Worm (Caenorhabditis elegans) whole organism, L1 larva: Measurements from ENCODE around the gene ptr-25.

Experiments used
- C04F5.9 ChIP-seq: sonication (generic microtip); optimal IDR thresholded peaks from 2 replicates; lab custom pipeline; 2016; ENCODE audit warnings: missing genetic modification characterization, missing compliant biosample characterization
- C16A3.4 ChIP-seq: fragments of 150-350 bp; optimal IDR thresholded peaks from 2 replicates; lab custom pipeline; 2014; ENCODE audit warnings: missing biosample characterization, missing genetic modification characterization
- F16B12.6 ChIP-seq: fragments of 150-350 bp; optimal IDR thresholded peaks from 2 replicates; lab custom pipeline; 2014; ENCODE audit warnings: missing biosample characterization, missing genetic modification characterization
- Y116A8C.19 ChIP-seq: sonication (generic microtip); optimal IDR thresholded peaks from 2 replicates; lab custom pipeline; 2016; ENCODE audit warnings: missing compliant biosample characterization, missing genetic modification characterization, borderline replicate concordance
- aha-1 ChIP-seq: fragments of 150-350 bp; optimal IDR thresholded peaks from 2 replicates; lab custom pipeline; 2014; ENCODE audit warnings: missing biosample characterization, missing genetic modification characterization
- ceh-63 ChIP-seq: fragments of 200-800 bp; sonication (Bioruptor generic); optimal IDR thresholded peaks from 2 replicates; lab custom pipeline; 2018; ENCODE audit warnings: mild to moderate bottlenecking, missing genetic modification characterization, missing compliant biosample characterization
- ceh-8 ChIP-seq: fragments of 200-800 bp; sonication (Bioruptor generic); optimal IDR thresholded peaks from 2 replicates; lab custom pipeline; 2018; ENCODE audit warnings: mild to moderate bottlenecking, missing genetic modification characterization, moderate library complexity, missing compliant biosample characterization
- ceh-82 ChIP-seq, 3 experiments: fragments of 150-350 bp in 1 of 3; sonication (generic microtip) in 2 of 3; optimal IDR thresholded peaks; 2 replicates each; lab custom pipeline; 2014 to 2017; ENCODE audit warnings: missing biosample characterization in 3 of 3, missing genetic modification characterization in 3 of 3
- ceh-90 ChIP-seq: sonication (generic microtip); optimal IDR thresholded peaks from 2 replicates; lab custom pipeline; 2016; ENCODE audit warnings: missing genetic modification characterization, missing compliant biosample characterization
- ces-1 ChIP-seq: fragments of 150-350 bp; optimal IDR thresholded peaks from 2 replicates; lab custom pipeline; 2014; ENCODE audit warnings: missing biosample characterization, missing genetic modification reagents, missing genetic modification characterization
- dpl-1 ChIP-seq, 3 experiments: fragments of 150-350 bp in 2 of 3; sonication (generic microtip) in 1 of 3; optimal IDR thresholded peaks; 2 replicates each; lab custom pipeline; 2014 to 2017; ENCODE audit warnings: missing biosample characterization in 3 of 3, missing genetic modification characterization in 3 of 3, missing genetic modification reagents in 3 of 3
- dsc-1 ChIP-seq: sonication (generic microtip); optimal IDR thresholded peaks from 2 replicates; lab custom pipeline; 2016; ENCODE audit warnings: mild to moderate bottlenecking, missing genetic modification characterization, missing compliant biosample characterization
- efl-1 ChIP-seq, 4 experiments: fragments of 150-350 bp; optimal IDR thresholded peaks in 3 of 4; peaks in 1 of 4; 1 replicate in 1 of 4; 2 replicates in 3 of 4; lab custom pipeline; 2014; ENCODE audit warnings: missing biosample characterization in 2 of 4, missing genetic modification characterization in 2 of 4, missing genetic modification reagents in 2 of 4
- efl-3 ChIP-seq: fragments of 200-800 bp; sonication (Bioruptor generic); optimal IDR thresholded peaks from 2 replicates; lab custom pipeline; 2018; ENCODE audit warnings: mild to moderate bottlenecking, missing genetic modification characterization, missing compliant biosample characterization
- elt-3 ChIP-seq, 6 experiments: fragments of 150-350 bp in 1 of 6; sonication (generic microtip); optimal IDR thresholded peaks; 2 replicates each; lab custom pipeline; 2017 to 2018; ENCODE audit warnings: missing biosample characterization in 6 of 6, missing genetic modification characterization in 6 of 6, inconsistent platforms in 1 of 6
- grh-1 ChIP-seq: fragments of 200-800 bp; sonication (Bioruptor generic); IDR thresholded peaks from 2 replicates; pipeline ENCODE4 v1.3.6; 2022; ENCODE audit warnings: missing genetic modification reagents, missing genetic modification characterization, missing compliant biosample characterization
- irx-1 ChIP-seq: sonication (generic microtip); optimal IDR thresholded peaks from 2 replicates; lab custom pipeline; 2016; ENCODE audit warnings: missing genetic modification characterization, missing compliant biosample characterization
- isw-1 ChIP-seq: fragments of 200-800 bp; sonication (Bioruptor generic); IDR thresholded peaks from 2 replicates; pipeline ENCODE4 v1.3.6; 2022; ENCODE audit warnings: missing genetic modification characterization, missing compliant biosample characterization
- lin-15B ChIP-seq: fragments of 150-350 bp; sonication (generic microtip); optimal IDR thresholded peaks from 3 replicates; lab custom pipeline; 2014; ENCODE audit warnings: missing biosample characterization, missing genetic modification characterization
- lin-39 ChIP-seq: fragments of 150-350 bp; optimal IDR thresholded peaks from 2 replicates; lab custom pipeline; 2014; ENCODE audit warnings: missing biosample characterization, missing genetic modification reagents, missing genetic modification characterization
- mab-9 ChIP-seq: fragments of 200-800 bp; sonication (Bioruptor generic); IDR thresholded peaks from 2 replicates; pipeline ENCODE4 v1.3.6; 2022; ENCODE audit warnings: missing genetic modification reagents, missing genetic modification characterization, missing compliant biosample characterization
- mdl-1 ChIP-seq, 2 experiments: fragments of 150-350 bp; optimal IDR thresholded peaks; 2 replicates each; lab custom pipeline; 2014 to 2017; ENCODE audit warnings: missing biosample characterization in 2 of 2, missing genetic modification characterization in 2 of 2, inconsistent platforms in 1 of 2
- mep-1 ChIP-seq: fragments of 150-350 bp; optimal IDR thresholded peaks from 2 replicates; lab custom pipeline; 2014; ENCODE audit warnings: missing biosample characterization, missing genetic modification characterization
- nhr-12 ChIP-seq: sonication (generic microtip); optimal IDR thresholded peaks from 2 replicates; lab custom pipeline; 2017; ENCODE audit warnings: missing biosample characterization, missing genetic modification characterization
- nhr-19 ChIP-seq: fragments of 200-800 bp; sonication (Bioruptor generic); conservative IDR thresholded peaks from 2 replicates; pipeline ENCODE4 v1.3.6; 2022; ENCODE audit warnings: missing genetic modification characterization, missing compliant biosample characterization
- nhr-20 ChIP-seq: sonication (generic microtip); optimal IDR thresholded peaks from 2 replicates; lab custom pipeline; 2016; ENCODE audit warnings: mild to moderate bottlenecking, missing genetic modification characterization, missing compliant biosample characterization
- nhr-47 ChIP-seq: sonication (generic microtip); optimal IDR thresholded peaks from 2 replicates; lab custom pipeline; 2016; ENCODE audit warnings: mild to moderate bottlenecking, missing genetic modification characterization, moderate library complexity, missing compliant biosample characterization
- nhr-71 ChIP-seq: sonication (generic microtip); optimal IDR thresholded peaks from 2 replicates; lab custom pipeline; 2016; ENCODE audit warnings: mild to moderate bottlenecking, missing genetic modification characterization, moderate library complexity, missing compliant biosample characterization
- nhr-76 ChIP-seq: sonication (generic microtip); optimal IDR thresholded peaks from 2 replicates; lab custom pipeline; 2017; ENCODE audit warnings: missing biosample characterization, missing genetic modification characterization
- nhr-84 ChIP-seq: sonication (generic microtip); optimal IDR thresholded peaks from 2 replicates; lab custom pipeline; 2017; ENCODE audit warnings: missing biosample characterization, missing genetic modification characterization
- nhr-90 ChIP-seq: sonication (generic microtip); optimal IDR thresholded peaks from 2 replicates; lab custom pipeline; 2016; ENCODE audit warnings: mild to moderate bottlenecking, missing genetic modification characterization, missing compliant biosample characterization; ENCODE audit not compliant: poor library complexity
- pag-3 ChIP-seq: sonication (generic microtip); optimal IDR thresholded peaks from 2 replicates; lab custom pipeline; 2017; ENCODE audit warnings: missing genetic modification characterization, mild to moderate bottlenecking, missing compliant biosample characterization, antibody characterized with exemption, borderline replicate concordance; ENCODE audit not compliant: insufficient read depth
- pax-3 ChIP-seq: fragments of 200-800 bp; sonication (Bioruptor generic); optimal IDR thresholded peaks from 2 replicates; lab custom pipeline; 2018; ENCODE audit warnings: mild to moderate bottlenecking, missing genetic modification characterization, moderate library complexity, missing compliant biosample characterization
- pqm-1 ChIP-seq: sonication (generic microtip); optimal IDR thresholded peaks from 3 replicates; lab custom pipeline; 2017; ENCODE audit warnings: missing biosample characterization, missing genetic modification characterization
- rnt-1 ChIP-seq: sonication (generic microtip); optimal IDR thresholded peaks from 2 replicates; lab custom pipeline; 2016; ENCODE audit warnings: mild to moderate bottlenecking, missing genetic modification characterization, moderate library complexity, missing compliant biosample characterization
- snu-23 ChIP-seq: sonication (generic microtip); optimal IDR thresholded peaks from 2 replicates; lab custom pipeline; 2016; ENCODE audit warnings: missing genetic modification characterization, missing compliant biosample characterization
- sup-37 ChIP-seq: fragments of 200-800 bp; sonication (Bioruptor generic); optimal IDR thresholded peaks from 2 replicates; lab custom pipeline; 2018; ENCODE audit warnings: mild to moderate bottlenecking, missing genetic modification characterization, missing compliant biosample characterization
- swsn-7 ChIP-seq: sonication (generic microtip); optimal IDR thresholded peaks from 2 replicates; lab custom pipeline; 2016; ENCODE audit warnings: missing genetic modification characterization, missing compliant biosample characterization
- tbx-2 ChIP-seq: sonication (generic microtip); optimal IDR thresholded peaks from 2 replicates; lab custom pipeline; 2016; ENCODE audit warnings: missing genetic modification characterization, missing compliant biosample characterization
- unc-130 ChIP-seq: fragments of 150-350 bp; optimal IDR thresholded peaks from 2 replicates; lab custom pipeline; 2017; ENCODE audit warnings: missing biosample characterization, missing genetic modification characterization, inconsistent platforms
- unc-30 ChIP-seq: sonication (generic microtip); optimal IDR thresholded peaks from 2 replicates; lab custom pipeline; 2017; ENCODE audit warnings: missing biosample characterization, missing genetic modification characterization
- unc-62 ChIP-seq: fragments of 150-350 bp; optimal IDR thresholded peaks from 2 replicates; lab custom pipeline; 2014; ENCODE audit warnings: missing biosample characterization, missing genetic modification reagents, missing genetic modification characterization
- unc-86 ChIP-seq: sonication (generic microtip); optimal IDR thresholded peaks from 2 replicates; lab custom pipeline; 2016; ENCODE audit warnings: missing genetic modification characterization, missing compliant biosample characterization
- unc-98 ChIP-seq: fragments of 200-800 bp; sonication (Bioruptor generic); IDR thresholded peaks from 2 replicates; pipeline ENCODE4 v1.3.6; 2022; ENCODE audit warnings: missing genetic modification characterization, missing compliant biosample characterization
- vab-15 ChIP-seq: sonication (generic microtip); optimal IDR thresholded peaks from 2 replicates; lab custom pipeline; 2017; ENCODE audit warnings: missing genotype, mild to moderate bottlenecking, missing genetic modification characterization, missing compliant biosample characterization
- xbp-1 ChIP-seq: sonication (generic microtip); optimal IDR thresholded peaks from 2 replicates; lab custom pipeline; 2016; ENCODE audit warnings: missing genetic modification characterization, missing compliant biosample characterization
- zip-4 ChIP-seq: fragments of 200-800 bp; sonication (Bioruptor generic); optimal IDR thresholded peaks from 2 replicates; lab custom pipeline; 2018; ENCODE audit warnings: mild to moderate bottlenecking, missing genetic modification characterization, moderate library complexity, missing compliant biosample characterization
- ztf-4 ChIP-seq: fragments of 150-350 bp; optimal IDR thresholded peaks from 2 replicates; lab custom pipeline; 2014; ENCODE audit warnings: missing biosample characterization, missing genetic modification characterization

The ptr-25 gene

ce11 chrIII:10505943-10506698, 18.2 kb downstream of the ptr-25 start:
- TF ChIP-seq nhr-12 (tag; lab: Kevin White, UChicago) = no peak
- TF ChIP-seq efl-1 (optimal IDR thresholded peaks at IDR 0.05; lab: Kevin White, UChicago) = no peak
- TF ChIP-seq efl-1 (GFP tag; optimal IDR thresholded peaks at IDR 0.05 in 1 of 2; lab: Kevin White, UChicago) = peak in 1 of 2 experiments; percentile 1
- no peak for TF ChIP-seq unc-86 (tag; lab: Kevin White, UChicago)
- TF ChIP-seq F16B12.6 (tag; lab: Kevin White, UChicago) = no peak

- TF ChIP-seq nhr-20 (tag; lab: Kevin White, UChicago) (peak; percentile 84), unc-98 (GFP tag; lab: Robert Waterston, UW) (no peak), tbx-2 (peak; percentile 90), snu-23 (peak; percentile 90), F16B12.6 (tag; lab: Kevin White, UChicago) (peak; percentile 73), dpl-1 (GFP tag; optimal IDR thresholded peaks at IDR 0.05; lab: Kevin White, UChicago) (peak; percentile 93 to 96 (median 95)), nhr-71 (tag; lab: Kevin White, UChicago) (peak; percentile 91), unc-62 (GFP tag; lab: Kevin White, UChicago) (no peak), nhr-84 (tag; lab: Kevin White, UChicago) (no peak), Y116A8C.19 (tag; lab: Kevin White, UChicago) (no peak), mab-9 (GFP tag; lab: Robert Waterston, UW) (peak; percentile 79), nhr-76 (tag; lab: Kevin White, UChicago) (no peak), aha-1 (tag; lab: Kevin White, UChicago) (no peak), pqm-1 (tag; lab: Kevin White, UChicago) (no peak), efl-3 (GFP tag; lab: Kevin White, UChicago) (no peak), zip-4 (peak; percentile 72), ztf-4 (tag; lab: Kevin White, UChicago) (peak; percentile 25), irx-1 (peak; percentile 83), pag-3 (tag; lab: Kevin White, UChicago) (peak; percentile 74), ceh-63 (no peak), ceh-82 (tag; optimal IDR thresholded peaks at IDR 0.05; lab: Kevin White, UChicago) (peak; percentile 77 to 86 (median 80)), pax-3 (tag; lab: Kevin White, UChicago) (peak; percentile 56), swsn-7 (tag; lab: Kevin White, UChicago) (peak; percentile 82), C16A3.4 (tag; lab: Kevin White, UChicago) (peak; percentile 84), unc-30 (tag; lab: Kevin White, UChicago) (no peak), xbp-1 (tag; lab: Kevin White, UChicago) (peak; percentile 96), sup-37 (GFP tag; lab: Kevin White, UChicago) (peak; percentile 47), unc-130 (tag; lab: Kevin White, UChicago) (peak; percentile 82), isw-1 (GFP tag; lab: Robert Waterston, UW) (peak; percentile 77), lin-15B (tag; lab: Kevin White, UChicago) (peak; percentile 91), rnt-1 (tag; lab: Kevin White, UChicago) (peak; percentile 92), lin-39 (peak; percentile 92), grh-1 (GFP tag; lab: Robert Waterston, UW) (peak; percentile 74), C04F5.9 (tag; lab: Kevin White, UChicago) (peak; percentile 74), nhr-47 (tag; lab: Kevin White, UChicago) (peak; percentile 92), ceh-90 (tag; lab: Kevin White, UChicago) (peak; percentile 63), vab-15 (tag; lab: Kevin White, UChicago) (no peak), nhr-90 (tag; lab: Kevin White, UChicago) (peak; percentile 88), dsc-1 (tag; lab: Kevin White, UChicago) (peak; percentile 84), mep-1 (peak; percentile 98), nhr-19 (GFP tag; lab: Robert Waterston, UW) (peak; percentile 83), ces-1 (no peak), elt-3 (tag; optimal IDR thresholded peaks at IDR 0.05; lab: Kevin White, UChicago) (peak in 2 of 6 experiments; percentile 62 to 75), ceh-8 (GFP tag; lab: Kevin White, UChicago) (peak; percentile 56), mdl-1 (tag; optimal IDR thresholded peaks at IDR 0.05; lab: Kevin White, UChicago) (peak in 1 of 2 experiments; percentile 77)
Observed at ce11 chrIII:10506699-10507248, 18.9 kb downstream of the ptr-25 start, which contains the start of the genes sip-1 and sly-1. TSS of gene sip-1 (minus strand) at chrIII:10506801. TSS of gene sly-1 (plus strand) at chrIII:10507058.
